Fruit fly (Drosophila melanogaster) whole organism, embryonic: Measurements from ENCODE around the gene ssp3.

Source experiments
- Asciz ChIP-seq: fragments of 200-800 bp; sonication (Bioruptor generic); optimal IDR thresholded peaks from 2 replicates; lab custom pipeline; 2017; ENCODE audit warnings: missing biosample characterization, mild to moderate bottlenecking, missing genetic modification characterization, missing genetic modification reagents
- Bgb ChIP-seq: fragments of 200-800 bp; sonication (Bioruptor generic); IDR thresholded peaks from 2 replicates; pipeline ENCODE4 v1.3.6; 2022; ENCODE audit warnings: missing biosample characterization, missing genetic modification characterization; ENCODE audit not compliant: partially characterized antibody
- CG10147 ChIP-seq: fragments of 200-800 bp; sonication (Bioruptor generic); optimal IDR thresholded peaks from 2 replicates; lab custom pipeline; 2019; ENCODE audit warnings: missing biosample characterization, mild to moderate bottlenecking, missing genetic modification characterization, moderate library complexity
- CG10209 ChIP-seq: fragments of 200-800 bp; sonication (Bioruptor generic); optimal IDR thresholded peaks from 3 replicates; lab custom pipeline; 2017; ENCODE audit warnings: missing biosample characterization, mild to moderate bottlenecking, missing genetic modification characterization, missing genetic modification reagents
- CG10267 ChIP-seq: fragments of 200-800 bp; sonication (Bioruptor generic); optimal IDR thresholded peaks from 2 replicates; lab custom pipeline; 2018; ENCODE audit warnings: missing biosample characterization, mild to moderate bottlenecking, missing genetic modification characterization, moderate library complexity
- CG11093 ChIP-seq: fragments of 200-800 bp; sonication (Bioruptor generic); IDR thresholded peaks from 3 replicates; pipeline ENCODE4 v1.3.6; 2022; ENCODE audit warnings: missing biosample characterization, missing genetic modification characterization
- CG11247 ChIP-seq: fragments of 200-800 bp; sonication (Bioruptor generic); IDR thresholded peaks from 2 replicates; pipeline ENCODE4 v1.3.6; 2022; ENCODE audit warnings: missing biosample characterization, missing genetic modification characterization
- CG11398 ChIP-seq: fragments of 200-800 bp; sonication (Bioruptor generic); optimal IDR thresholded peaks from 2 replicates; lab custom pipeline; 2016; ENCODE audit warnings: missing biosample characterization, missing genetic modification characterization
- CG12769 ChIP-seq: fragments of 200-800 bp; sonication (Bioruptor generic); optimal IDR thresholded peaks from 2 replicates; lab custom pipeline; 2019; ENCODE audit warnings: missing biosample characterization, mild to moderate bottlenecking, missing genetic modification characterization, moderate library complexity
- CG13296 ChIP-seq: fragments of 200-800 bp; sonication (Bioruptor generic); optimal IDR thresholded peaks from 3 replicates; lab custom pipeline; 2018; ENCODE audit warnings: missing biosample characterization, mild to moderate bottlenecking, missing genetic modification characterization
- CG15011 ChIP-seq: fragments of 200-800 bp; sonication (Bioruptor generic); optimal IDR thresholded peaks from 3 replicates; lab custom pipeline; 2018; ENCODE audit warnings: missing biosample characterization, mild to moderate bottlenecking, missing genetic modification characterization
- CG1602 ChIP-seq: fragments of 200-800 bp; sonication (Bioruptor generic); optimal IDR thresholded peaks from 3 replicates; lab custom pipeline; 2016; ENCODE audit warnings: missing biosample characterization, missing genetic modification characterization
- CG17328 ChIP-seq: fragments of 200-800 bp; sonication (Bioruptor generic); IDR thresholded peaks from 2 replicates; pipeline ENCODE4 v1.3.6; 2022; ENCODE audit warnings: missing biosample characterization, missing genetic modification characterization
- CG18764 ChIP-seq: fragments of 200-800 bp; sonication (Bioruptor generic); optimal IDR thresholded peaks from 3 replicates; lab custom pipeline; 2016; ENCODE audit warnings: missing biosample characterization, missing genetic modification characterization
- CG2875 ChIP-seq: fragments of 200-800 bp; sonication (Bioruptor generic); optimal IDR thresholded peaks from 2 replicates; lab custom pipeline; 2017; ENCODE audit warnings: missing biosample characterization, mild to moderate bottlenecking, missing genetic modification characterization, missing genetic modification reagents
- CG31441 ChIP-seq: fragments of 200-800 bp; sonication (Bioruptor generic); IDR thresholded peaks from 2 replicates; pipeline ENCODE4 v1.3.6; 2022; ENCODE audit warnings: missing biosample characterization, missing genetic modification characterization
- CG33213 ChIP-seq: fragments of 200-800 bp; sonication (Bioruptor generic); optimal IDR thresholded peaks from 3 replicates; lab custom pipeline; 2016; ENCODE audit warnings: missing biosample characterization, missing genetic modification characterization
- CG3407 ChIP-seq: fragments of 200-800 bp; sonication (Bioruptor generic); optimal IDR thresholded peaks from 2 replicates; lab custom pipeline; 2018; ENCODE audit warnings: missing biosample characterization, mild to moderate bottlenecking, missing genetic modification characterization
- CG4707 ChIP-seq: fragments of 200-800 bp; sonication (Bioruptor generic); optimal IDR thresholded peaks from 2 replicates; lab custom pipeline; 2018; ENCODE audit warnings: missing biosample characterization, mild to moderate bottlenecking, missing genetic modification characterization, moderate library complexity
- CG4730 ChIP-seq: fragments of 200-800 bp; sonication (Bioruptor generic); IDR thresholded peaks from 2 replicates; pipeline ENCODE4 v1.3.6; 2022; ENCODE audit warnings: missing biosample characterization, missing genetic modification characterization
- CG5180 ChIP-seq: fragments of 200-800 bp; sonication (Bioruptor generic); optimal IDR thresholded peaks from 3 replicates; lab custom pipeline; 2017; ENCODE audit warnings: missing biosample characterization, missing genetic modification characterization, mild to moderate bottlenecking, moderate library complexity, missing genetic modification reagents
- CG6272 ChIP-seq: fragments of 200-800 bp; sonication (Bioruptor generic); IDR thresholded peaks from 2 replicates; pipeline ENCODE4 v1.3.6; 2022; ENCODE audit warnings: missing biosample characterization, missing genetic modification characterization
- CG7928 ChIP-seq: fragments of 200-800 bp; sonication (Bioruptor generic); optimal IDR thresholded peaks from 2 replicates; lab custom pipeline; 2017; ENCODE audit warnings: missing biosample characterization, mild to moderate bottlenecking, missing genetic modification characterization
- CG8924 ChIP-seq: fragments of 200-800 bp; optimal IDR thresholded peaks from 3 replicates; lab custom pipeline; 2019; ENCODE audit warnings: missing biosample characterization, mild to moderate bottlenecking, missing genetic modification characterization, moderate library complexity
- CG8944 ChIP-seq: fragments of 200-800 bp; sonication (Bioruptor generic); optimal IDR thresholded peaks from 3 replicates; lab custom pipeline; 2016; ENCODE audit warnings: missing biosample characterization, missing genetic modification characterization
- CrebB ChIP-seq: fragments of 200-800 bp; sonication (Bioruptor generic); optimal IDR thresholded peaks from 3 replicates; lab custom pipeline; 2018; ENCODE audit warnings: missing biosample characterization, mild to moderate bottlenecking, missing genetic modification characterization
- Dip2 ChIP-seq: fragments of 200-800 bp; sonication (Bioruptor generic); IDR thresholded peaks from 2 replicates; pipeline ENCODE4 v1.3.6; 2022; ENCODE audit warnings: missing biosample characterization, missing genetic modification characterization
- Fer2 ChIP-seq: fragments of 200-800 bp; sonication (Bioruptor generic); optimal IDR thresholded peaks from 2 replicates; lab custom pipeline; 2018; ENCODE audit warnings: missing biosample characterization, mild to moderate bottlenecking, missing genetic modification characterization, moderate library complexity
- Hr39 ChIP-seq: fragments of >200 bp; optimal IDR thresholded peaks from 2 replicates; lab custom pipeline; 2017
- Kr ChIP-seq: fragments of 200-800 bp; sonication (Bioruptor generic); optimal IDR thresholded peaks from 2 replicates; lab custom pipeline; 2017; ENCODE audit warnings: missing biosample characterization, mild to moderate bottlenecking, missing genetic modification characterization
- Max ChIP-seq: fragments of 200-800 bp; sonication (Bioruptor generic); optimal IDR thresholded peaks from 2 replicates; lab custom pipeline; 2016; ENCODE audit warnings: missing biosample characterization, mild to moderate bottlenecking, missing genetic modification characterization
- Mrtf ChIP-seq: fragments of 200-800 bp; sonication (Bioruptor generic); IDR thresholded peaks from 3 replicates; pipeline ENCODE4 v1.3.6; 2022; ENCODE audit warnings: missing biosample characterization, missing genetic modification characterization
- Ssrp ChIP-seq: fragments of 200-800 bp; sonication (Bioruptor generic); optimal IDR thresholded peaks from 2 replicates; lab custom pipeline; 2018; ENCODE audit warnings: missing biosample characterization, mild to moderate bottlenecking, missing genetic modification characterization, moderate library complexity
- Tbp ChIP-seq: fragments of >200 bp; optimal IDR thresholded peaks from 2 replicates; lab custom pipeline; 2018; ENCODE audit warnings: missing biosample characterization, missing genetic modification characterization
- ac ChIP-seq: fragments of 200-800 bp; sonication (Bioruptor generic); optimal IDR thresholded peaks from 3 replicates; lab custom pipeline; 2017; ENCODE audit warnings: missing biosample characterization, mild to moderate bottlenecking, missing genetic modification characterization
- amos ChIP-seq: fragments of 200-800 bp; sonication (Bioruptor generic); IDR thresholded peaks from 2 replicates; pipeline ENCODE4 v1.3.6; 2022; ENCODE audit warnings: missing biosample characterization, missing genetic modification characterization; ENCODE audit not compliant: partially characterized antibody
- ase ChIP-seq: fragments of 200-800 bp; sonication (Bioruptor generic); IDR thresholded peaks from 3 replicates; pipeline ENCODE4 v1.3.6; 2022; ENCODE audit warnings: missing biosample characterization, missing genetic modification characterization
- ato ChIP-seq: fragments of 200-800 bp; sonication (Bioruptor generic); IDR thresholded peaks from 2 replicates; pipeline ENCODE4 v1.3.6; 2022; ENCODE audit warnings: missing biosample characterization, missing genetic modification characterization; ENCODE audit not compliant: partially characterized antibody
- bigmax ChIP-seq: fragments of 200-800 bp; sonication (Bioruptor generic); optimal IDR thresholded peaks from 2 replicates; lab custom pipeline; 2018; ENCODE audit warnings: missing biosample characterization, mild to moderate bottlenecking, missing genetic modification characterization
- da ChIP-seq: fragments of 200-800 bp; sonication (Bioruptor generic); optimal IDR thresholded peaks from 2 replicates; lab custom pipeline; 2016; ENCODE audit warnings: missing biosample characterization, missing genetic modification characterization
- dmrt11E ChIP-seq: fragments of 200-800 bp; sonication (Bioruptor generic); optimal IDR thresholded peaks from 3 replicates; lab custom pipeline; 2018; ENCODE audit warnings: missing biosample characterization, mild to moderate bottlenecking, missing genetic modification characterization, moderate library complexity
- gce ChIP-seq: fragments of 200-800 bp; sonication (Bioruptor generic); IDR thresholded peaks from 3 replicates; pipeline ENCODE4 v1.3.6; 2022; ENCODE audit warnings: missing biosample characterization, missing genetic modification characterization
- hkb ChIP-seq, 2 experiments: fragments of 200-800 bp in 1 of 2; fragments of >200 bp in 1 of 2; sonication (Bioruptor generic) in 1 of 2; IDR thresholded peaks in 1 of 2; optimal IDR thresholded peaks in 1 of 2; 2 replicates each; pipeline versions ENCODE4 v1.3.6 to Lab custom; 2017 to 2022; ENCODE audit warnings: missing biosample characterization in 1 of 2, missing genetic modification characterization in 1 of 2
- otp ChIP-seq: fragments of 200-800 bp; sonication (Bioruptor generic); IDR thresholded peaks from 3 replicates; pipeline ENCODE4, ENCODE4 v1.3.6; 2022; ENCODE audit warnings: missing biosample characterization, missing genetic modification characterization
- p53 ChIP-seq: fragments of 200-800 bp; sonication (Bioruptor generic); optimal IDR thresholded peaks from 2 replicates; lab custom pipeline; 2016; ENCODE audit warnings: missing biosample characterization, missing genetic modification characterization
- sima ChIP-seq: fragments of 200-800 bp; sonication (Bioruptor generic); optimal IDR thresholded peaks from 2 replicates; lab custom pipeline; 2016; ENCODE audit warnings: missing biosample characterization, missing genetic modification characterization
- sisA ChIP-seq: fragments of 200-800 bp; sonication (Bioruptor generic); IDR thresholded peaks from 2 replicates; pipeline ENCODE4 v1.3.6; 2022; ENCODE audit warnings: missing biosample characterization, missing genetic modification characterization
- sr ChIP-seq: fragments of 200-800 bp; sonication (Bioruptor generic); IDR thresholded peaks from 3 replicates; pipeline ENCODE4 v1.3.6; 2022; ENCODE audit warnings: missing biosample characterization, missing genetic modification characterization
- vfl ChIP-seq: fragments of 200-800 bp; sonication (Bioruptor generic); optimal IDR thresholded peaks from 2 replicates; lab custom pipeline; 2016; ENCODE audit warnings: missing biosample characterization, missing genetic modification characterization
- yki ChIP-seq: fragments of >200 bp; optimal IDR thresholded peaks from 3 replicates; lab custom pipeline; 2018
- zfh1 ChIP-seq: fragments of 200-800 bp; sonication (Bioruptor generic); IDR thresholded peaks from 3 replicates; pipeline ENCODE4 v1.3.6; 2022; ENCODE audit warnings: missing biosample characterization, missing genetic modification characterization

ssp3 gene

dm6 chr2L:18981947-18982579, 38.3 kb upstream of the ssp3 start (continued):
- TF ChIP-seq CG12769 (no peak), Mrtf (GFP tag; lab: Robert Waterston, UW) (no peak), sr (GFP tag; lab: Robert Waterston, UW) (peak; percentile 36; the same call in 1 of the 3 replicates), ase (GFP tag; lab: Robert Waterston, UW) (no peak), CG6272 (GFP tag; lab: Robert Waterston, UW) (no peak), Tbp (no peak), CG10209 (GFP tag; lab: Kevin White, UChicago) (peak; percentile 27), zfh1 (GFP tag; lab: Robert Waterston, UW) (peak; percentile 64; the same call in 2 of the 3 replicates), da (no peak), Ssrp (tag; lab: Kevin White, UChicago) (peak; percentile 31), ac (no peak), CG5180 (GFP tag; lab: Kevin White, UChicago) (no peak), CG31441 (GFP tag; lab: Robert Waterston, UW) (peak; percentile 51; the same call in 1 of the 2 replicates), CG11398 (GFP tag; lab: Kevin White, UChicago) (no peak), dmrt11E (peak; percentile 57), bigmax (GFP tag; lab: Kevin White, UChicago) (no peak), Bgb (no peak), sima (GFP tag; lab: Kevin White, UChicago) (no peak), CG18764 (no peak), vfl (GFP tag; lab: Kevin White, UChicago) (no peak), Kr (no peak), hkb (optimal IDR thresholded peaks at IDR 0.05; lab: Kevin White, UChicago) (no peak), hkb (GFP tag; IDR thresholded peaks at IDR 0.05; lab: Robert Waterston, UW) (no peak), p53 (GFP tag; lab: Kevin White, UChicago) (no peak), CG11093 (GFP tag; lab: Robert Waterston, UW) (no peak), Fer2 (no peak), CG1602 (peak; percentile 7), Asciz (GFP tag; lab: Kevin White, UChicago) (peak; percentile 24), CG3407 (GFP tag; lab: Kevin White, UChicago) (no peak), CG10147 (GFP tag; lab: Kevin White, UChicago) (no peak), CG17328 (GFP tag; lab: Robert Waterston, UW) (peak; percentile 45), sisA (GFP tag; lab: Robert Waterston, UW) (no peak), Hr39 (lab: Kevin White, UChicago) (no peak), CG15011 (GFP tag; lab: Kevin White, UChicago) (no peak), CG33213 (GFP tag; lab: Kevin White, UChicago) (no peak), CG4707 (GFP tag; lab: Kevin White, UChicago) (no peak), CG10267 (tag; lab: Kevin White, UChicago) (peak; percentile 22), CG8924 (peak; percentile 46), amos (GFP tag; lab: Robert Waterston, UW) (no peak), ato (GFP tag; lab: Robert Waterston, UW) (no peak), yki (lab: Kevin White, UChicago) (no peak), CG8944 (GFP tag; lab: Kevin White, UChicago) (no peak), Max (GFP tag; lab: Kevin White, UChicago) (no peak), CG11247 (no peak), CG7928 (GFP tag; lab: Kevin White, UChicago) (no peak), CG2875 (GFP tag; lab: Kevin White, UChicago) (no peak), CG4730 (GFP tag; lab: Robert Waterston, UW) (no peak), gce (GFP tag; lab: Robert Waterston, UW) (no peak), CrebB (tag; lab: Kevin White, UChicago) (no peak), CG13296 (GFP tag; lab: Kevin White, UChicago) (no peak), Dip2 (GFP tag; lab: Robert Waterston, UW) (no peak), otp (GFP tag; lab: Robert Waterston, UW) (no peak)
